Worm (Caenorhabditis elegans): ENCODE measurements around the gene sri-24.

ce11 chrV:15232200-15232599 is 20.2 kb downstream of the sri-24 start, which contains the start of gene srw-13:
- TF ChIP-seq pha-4 (tag; optimal IDR thresholded peaks at IDR 0.05) (no peak), ceh-9 (tag; optimal IDR thresholded peaks at IDR 0.05) (no peak), nhr-76 (tag; optimal IDR thresholded peaks at IDR 0.05) (no peak), pqm-1 (tag; optimal IDR thresholded peaks at IDR 0.05) (no peak), ztf-11 (tag; optimal IDR thresholded peaks at IDR 0.05) (no peak), fkh-2 (tag; optimal IDR thresholded peaks at IDR 0.05) (no peak), nhr-11 (tag; optimal IDR thresholded peaks at IDR 0.05) (no peak), unc-62 (GFP tag; optimal IDR thresholded peaks at IDR 0.05) (no peak), tbx-2 (tag; optimal IDR thresholded peaks at IDR 0.05) (no peak), aly-2 (tag; optimal IDR thresholded peaks at IDR 0.05) (no peak), ZK546.5 (tag; optimal IDR thresholded peaks at IDR 0.05) (no peak), snpc-4 (tag; optimal IDR thresholded peaks at IDR 0.05) (no peak), egl-5 (tag; optimal IDR thresholded peaks at IDR 0.05) (no peak)

All from whole organism, L3 larva.